Fruit fly (Drosophila melanogaster): ENCODE measurements around the gene Glyp.

DNA sequence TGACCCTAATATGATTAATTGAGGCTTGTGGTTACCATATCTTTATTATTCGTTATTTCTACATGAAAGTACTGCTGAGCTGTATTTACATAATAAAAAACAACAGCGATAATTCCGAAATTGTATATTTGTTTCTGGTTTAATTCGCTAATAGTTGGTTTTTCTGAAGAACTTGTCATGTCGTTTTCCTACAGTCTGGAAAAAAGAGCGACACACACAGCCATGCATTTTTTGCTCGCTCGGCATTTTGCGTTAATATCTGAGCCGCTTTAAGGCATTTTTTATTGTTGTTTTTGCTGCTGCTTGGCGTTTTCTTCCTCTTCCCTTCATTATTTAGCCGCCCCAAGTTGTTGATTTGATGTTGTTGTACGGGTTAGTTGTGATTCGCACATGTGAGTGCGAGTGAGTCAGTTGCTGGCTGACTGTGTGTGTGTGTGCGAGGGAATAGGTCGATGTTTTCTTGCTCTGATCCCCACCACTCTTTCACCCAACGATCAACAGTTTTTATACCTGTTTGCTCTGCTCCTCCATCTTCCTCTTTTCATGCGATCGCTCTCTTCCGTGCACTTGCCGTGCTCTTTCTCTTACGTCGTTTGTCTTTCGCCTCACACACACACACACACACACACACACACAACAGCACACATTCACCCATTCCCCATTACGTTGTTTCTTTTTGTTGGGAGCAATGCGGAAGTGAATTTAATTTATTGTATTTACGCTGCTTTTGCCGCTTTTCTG lies 44.6 kb downstream of the Glyp start:
- peak; percentile 56 to 73 for TF ChIP-seq EcR (GFP tag; optimal IDR thresholded peaks at IDR 0.05)
- TF ChIP-seq psq (optimal IDR thresholded peaks at IDR 0.05) = no peak

Measured in whole organism.